Fruit fly (Drosophila melanogaster): ENCODE measurements around the gene Scsalpha1.

The Scsalpha1 gene

dm6 chr3L:3806330-3806729 is 7.7 kb upstream of the Scsalpha1 start, which contains the start of the genes CG32264, ntc and IntS10 (continued):
- TF ChIP-seq Camta (GFP tag; optimal IDR thresholded peaks at IDR 0.05): peak; percentile 58
- TF ChIP-seq tgo (GFP tag; IDR thresholded peaks at IDR 0.05): no peak
- TF ChIP-seq CG9609 (GFP tag; optimal IDR thresholded peaks at IDR 0.05): peak; percentile 79
- no peak for TF ChIP-seq Hey (tag; optimal IDR thresholded peaks at IDR 0.05)
- peak; percentile 68 for TF ChIP-seq CG34376 (GFP tag; optimal IDR thresholded peaks at IDR 0.05)
- peak; percentile 87 for TF ChIP-seq sd (tag; optimal IDR thresholded peaks at IDR 0.05)
- TF ChIP-seq gt (GFP tag; IDR thresholded peaks at IDR 0.05): no peak
- peak; percentile 28 for TF ChIP-seq Usf (GFP tag; optimal IDR thresholded peaks at IDR 0.05)
- 0 out of 2 replicates have a peak, but pooled peaks have one; percentile 51 for TF ChIP-seq Xrp1 (GFP tag; IDR thresholded peaks at IDR 0.05)
- peak; percentile 48 for TF ChIP-seq CG15601 (tag; optimal IDR thresholded peaks at IDR 0.05)
- peak; percentile 64 for TF ChIP-seq YL-1 (GFP tag; optimal IDR thresholded peaks at IDR 0.05)
- no peak for TF ChIP-seq CG9797 (GFP tag; optimal IDR thresholded peaks at IDR 0.05)
- TF ChIP-seq grau (tag; optimal IDR thresholded peaks at IDR 0.05): peak; percentile 79
- peak; percentile 63 for TF ChIP-seq jumu (GFP tag; optimal IDR thresholded peaks at IDR 0.05)
- TF ChIP-seq stc (GFP tag; IDR thresholded peaks at IDR 0.05): no peak
- TF ChIP-seq CG2712 (tag; optimal IDR thresholded peaks at IDR 0.05): peak; percentile 52
- TF ChIP-seq MTF-1 (GFP tag; optimal IDR thresholded peaks at IDR 0.05; ENCODE audit: borderline replicate concordance): peak; percentile 8
- TF ChIP-seq Neu2 (GFP tag; optimal IDR thresholded peaks at IDR 0.05; ENCODE audit: borderline replicate concordance): no peak
- TF ChIP-seq mirr (GFP tag; optimal IDR thresholded peaks at IDR 0.05): peak; percentile 35
- TF ChIP-seq BtbVII (GFP tag; optimal IDR thresholded peaks at IDR 0.05): peak; percentile 19
- TF ChIP-seq cg (GFP tag; optimal IDR thresholded peaks at IDR 0.05): no peak
- no peak for TF ChIP-seq fd64A (GFP tag; optimal IDR thresholded peaks at IDR 0.05)
- TF ChIP-seq inv (GFP tag; IDR thresholded peaks at IDR 0.05; ENCODE audit: partially characterized antibody): no peak; the same call in 1 of the 2 replicates
- no peak for TF ChIP-seq pan (optimal IDR thresholded peaks at IDR 0.05)
- TF ChIP-seq pan (GFP tag; optimal IDR thresholded peaks at IDR 0.05 in 1 of 2, IDR thresholded peaks at IDR 0.05 in 1 of 2): no peak
- TF ChIP-seq CG3847 (GFP tag; IDR thresholded peaks at IDR 0.05): peak; percentile 74
- peak; percentile 36 for TF ChIP-seq CG7928 (GFP tag; optimal IDR thresholded peaks at IDR 0.05)
- peak; percentile 57 for TF ChIP-seq CG8089 (GFP tag; optimal IDR thresholded peaks at IDR 0.05)
- TF ChIP-seq CG3163 (GFP tag; optimal IDR thresholded peaks at IDR 0.05): peak; percentile 47
- no peak for TF ChIP-seq lbe (GFP tag; optimal IDR thresholded peaks at IDR 0.05)
- peak; percentile 82 for TF ChIP-seq B-H2 (GFP tag; optimal IDR thresholded peaks at IDR 0.05)
- TF ChIP-seq sima (GFP tag; optimal IDR thresholded peaks at IDR 0.05): peak; percentile 22
- TF ChIP-seq CG14860 (GFP tag; IDR thresholded peaks at IDR 0.05; ENCODE audit: partially characterized antibody): no peak
- peak; percentile 53; the same call in 1 of the 3 replicates for TF ChIP-seq CG11456 (GFP tag; IDR thresholded peaks at IDR 0.05)
- peak; percentile 81 for TF ChIP-seq CG13287 (GFP tag; IDR thresholded peaks at IDR 0.05; ENCODE audit: partially characterized antibody)
- peak; percentile 49 for TF ChIP-seq CG18011 (GFP tag; optimal IDR thresholded peaks at IDR 0.05)
- TF ChIP-seq al (GFP tag; IDR thresholded peaks at IDR 0.05): peak; percentile 49; the same call in 1 of the 2 replicates
- TF ChIP-seq bcd (GFP tag; optimal IDR thresholded peaks at IDR 0.05): peak; percentile 64
- TF ChIP-seq CG7963 (GFP tag; IDR thresholded peaks at IDR 0.05; ENCODE audit: partially characterized antibody): no peak
- no peak for TF ChIP-seq corto (GFP tag; optimal IDR thresholded peaks at IDR 0.05)
- TF ChIP-seq crol (GFP tag; IDR thresholded peaks at IDR 0.05): no peak
- peak; percentile 60 for TF ChIP-seq CG18764 (GFP tag; optimal IDR thresholded peaks at IDR 0.05)
- TF ChIP-seq sc (optimal IDR thresholded peaks at IDR 0.05): no peak
- TF ChIP-seq sc (GFP tag; optimal IDR thresholded peaks at IDR 0.05): peak; percentile 9
- peak; percentile 14 for TF ChIP-seq CG17568 (GFP tag; optimal IDR thresholded peaks at IDR 0.05)
- TF ChIP-seq lola (GFP tag; optimal IDR thresholded peaks at IDR 0.05): peak in 1 of 3 experiments; percentile 58
- TF ChIP-seq CG1792 (GFP tag; optimal IDR thresholded peaks at IDR 0.05): peak; percentile 23
- peak; percentile 85 for TF ChIP-seq CoRest (tag; optimal IDR thresholded peaks at IDR 0.05)
- peak; percentile 34; the same call in 2 of the 3 replicates for TF ChIP-seq croc (GFP tag; conservative IDR thresholded peaks at IDR 0.05)
- peak; percentile 91 for TF ChIP-seq zfh2 (GFP tag; optimal IDR thresholded peaks at IDR 0.05)

Data from whole organism, embryonic.